Fruit fly (Drosophila melanogaster) S2 (cell line): ENCODE results near the gene Coq5.
"Not testable (repeated sequence)": the region's sequence is repeated elsewhere in the genome, so short reads cannot be mapped to it uniquely, and the experiment has no call there.

Experiments
- CG8478 ChIP-seq: fragments of >200 bp; optimal IDR thresholded peaks from 2 replicates; lab custom pipeline; 2018
- CTCF ChIP-seq, 2 experiments: fragments of >200 bp; optimal IDR thresholded peaks; 2 replicates each; lab custom pipeline; 2018

- TF ChIP-seq CG8478 (lab: Kevin White, UChicago); CTCF (optimal IDR thresholded peaks at IDR 0.05; lab: Kevin White, UChicago): not testable (repeated sequence)
These were observed 16.6 kb downstream of the Coq5 start, which contains the start of gene CG32640 for dm6 chrX:13177720-13178119.
